Fruit fly (Drosophila melanogaster) whole organism, prepupa: ENCODE data around the gene CG13659.

Experiments used
- CG10631 ChIP-seq: fragments of 200-800 bp; sonication (Bioruptor generic); optimal IDR thresholded peaks from 2 replicates; lab custom pipeline; 2016; ENCODE audit warnings: missing biosample characterization, missing genetic modification characterization
- CG11294 ChIP-seq: fragments of 200-800 bp; sonication (Bioruptor generic); IDR thresholded peaks from 2 replicates; pipeline ENCODE4 v1.3.6; 2022; ENCODE audit warnings: missing biosample characterization, missing genetic modification characterization
- CG11762 ChIP-seq: fragments of 200-800 bp; sonication (Bioruptor generic); optimal IDR thresholded peaks from 3 replicates; lab custom pipeline; 2016; ENCODE audit warnings: missing biosample characterization, missing genetic modification characterization; ENCODE audit not compliant: insufficient read depth
- CG11902 ChIP-seq: fragments of 200-800 bp; sonication (Bioruptor generic); optimal IDR thresholded peaks from 3 replicates; lab custom pipeline; 2016; ENCODE audit warnings: missing biosample characterization, missing genetic modification characterization
- CG15336 ChIP-seq: fragments of 200-800 bp; sonication (Bioruptor generic); IDR thresholded peaks from 2 replicates; pipeline ENCODE4 v1.3.6; 2022; ENCODE audit warnings: missing biosample characterization, missing genetic modification characterization
- CG1621 ChIP-seq: fragments of 200-800 bp; sonication (Bioruptor generic); optimal IDR thresholded peaks from 3 replicates; lab custom pipeline; 2018; ENCODE audit warnings: missing biosample characterization, mild to moderate bottlenecking, missing genetic modification characterization
- CG16779 ChIP-seq: fragments of 200-800 bp; sonication (Bioruptor generic); optimal IDR thresholded peaks from 3 replicates; lab custom pipeline; 2017; ENCODE audit warnings: missing biosample characterization, mild to moderate bottlenecking, missing genetic modification characterization
- CG3032 ChIP-seq: fragments of 200-800 bp; optimal IDR thresholded peaks from 2 replicates; lab custom pipeline; 2019; ENCODE audit warnings: missing biosample characterization, mild to moderate bottlenecking, missing genetic modification characterization, moderate library complexity
- CG31627 ChIP-seq: fragments of 200-800 bp; sonication (Bioruptor generic); optimal IDR thresholded peaks from 3 replicates; lab custom pipeline; 2016; ENCODE audit warnings: missing biosample characterization, missing genetic modification characterization
- CG32006 ChIP-seq: fragments of 200-800 bp; sonication (Bioruptor generic); optimal IDR thresholded peaks from 3 replicates; lab custom pipeline; 2017; ENCODE audit warnings: missing biosample characterization, mild to moderate bottlenecking, missing genetic modification characterization
- CG34406 ChIP-seq: fragments of 200-800 bp; sonication (Bioruptor generic); optimal IDR thresholded peaks from 3 replicates; lab custom pipeline; 2016; ENCODE audit warnings: missing biosample characterization, missing genetic modification characterization
- CG3919 ChIP-seq: fragments of 200-800 bp; sonication (Bioruptor generic); optimal IDR thresholded peaks from 3 replicates; lab custom pipeline; 2016; ENCODE audit warnings: missing biosample characterization, missing genetic modification characterization
- CG4318 ChIP-seq: fragments of 200-800 bp; sonication (Bioruptor generic); optimal IDR thresholded peaks from 3 replicates; lab custom pipeline; 2017; ENCODE audit warnings: missing biosample characterization, mild to moderate bottlenecking, missing genetic modification characterization
- CG6163 ChIP-seq: fragments of 200-800 bp; sonication (Bioruptor generic); IDR thresholded peaks from 3 replicates; pipeline ENCODE4 v1.3.6; 2022; ENCODE audit warnings: missing biosample characterization, missing genetic modification characterization
- CG6276 ChIP-seq: fragments of 200-800 bp; sonication (Bioruptor generic); optimal IDR thresholded peaks from 2 replicates; lab custom pipeline; 2017; ENCODE audit warnings: missing biosample characterization, mild to moderate bottlenecking, missing genetic modification characterization
- CG6808 ChIP-seq: fragments of 200-800 bp; sonication (Bioruptor generic); optimal IDR thresholded peaks from 3 replicates; lab custom pipeline; 2017; ENCODE audit warnings: missing biosample characterization, missing genetic modification characterization, mild to moderate bottlenecking, moderate library complexity, missing genetic modification reagents
- CG7368 ChIP-seq: fragments of 200-800 bp; sonication (Bioruptor generic); optimal IDR thresholded peaks from 3 replicates; lab custom pipeline; 2016; ENCODE audit warnings: missing biosample characterization, missing genetic modification characterization
- CG8119 ChIP-seq: fragments of 200-800 bp; sonication (Bioruptor generic); IDR thresholded peaks from 3 replicates; pipeline ENCODE4 v1.3.6; 2022; ENCODE audit warnings: missing biosample characterization, missing genetic modification characterization
- CG8319 ChIP-seq: fragments of 200-800 bp; sonication (Bioruptor generic); optimal IDR thresholded peaks from 3 replicates; lab custom pipeline; 2016; ENCODE audit warnings: missing biosample characterization, missing genetic modification characterization
- CG8632 ChIP-seq: fragments of 200-800 bp; sonication (Bioruptor generic); optimal IDR thresholded peaks from 3 replicates; lab custom pipeline; 2016; ENCODE audit warnings: missing biosample characterization, missing genetic modification characterization
- CG9139 ChIP-seq: fragments of 200-800 bp; sonication (Bioruptor generic); optimal IDR thresholded peaks from 3 replicates; lab custom pipeline; 2017; ENCODE audit warnings: missing biosample characterization, mild to moderate bottlenecking, missing genetic modification characterization
- Eip78C ChIP-seq: fragments of 200-800 bp; sonication (Bioruptor generic); peaks from one replicate; lab custom pipeline; 2016; ENCODE audit warnings: missing biosample characterization, missing genetic modification characterization
- Eip93F ChIP-seq: fragments of 200-800 bp; sonication (Bioruptor generic); optimal IDR thresholded peaks from 2 replicates; lab custom pipeline; 2016; ENCODE audit warnings: missing biosample characterization, mild to moderate bottlenecking, missing genetic modification characterization
- Ets21C ChIP-seq: fragments of 200-800 bp; sonication (Bioruptor generic); optimal IDR thresholded peaks from 3 replicates; lab custom pipeline; 2016; ENCODE audit warnings: missing biosample characterization, missing genetic modification characterization
- Gug ChIP-seq: fragments of 200-800 bp; sonication (Bioruptor generic); IDR thresholded peaks from 2 replicates; pipeline ENCODE4 v1.3.6; 2022; ENCODE audit warnings: missing biosample characterization, missing genetic modification characterization
- Hr38 ChIP-seq: sonication (Bioruptor generic); optimal IDR thresholded peaks from 2 replicates; lab custom pipeline; 2016; ENCODE audit warnings: missing biosample characterization, missing genetic modification characterization
- Lpt ChIP-seq: fragments of 200-800 bp; sonication (Bioruptor generic); optimal IDR thresholded peaks from 3 replicates; lab custom pipeline; 2016; ENCODE audit warnings: missing biosample characterization, missing genetic modification characterization
- Met ChIP-seq: fragments of 200-800 bp; sonication (Bioruptor generic); optimal IDR thresholded peaks from 3 replicates; lab custom pipeline; 2016; ENCODE audit warnings: missing biosample characterization, missing genetic modification characterization
- OdsH ChIP-seq: fragments of 200-800 bp; sonication (Bioruptor generic); optimal IDR thresholded peaks from 3 replicates; lab custom pipeline; 2016; ENCODE audit warnings: missing biosample characterization, missing genetic modification characterization
- Smox ChIP-seq: fragments of 200-800 bp; sonication (Bioruptor generic); optimal IDR thresholded peaks from 3 replicates; lab custom pipeline; 2016; ENCODE audit warnings: missing biosample characterization, missing genetic modification characterization
- Sox102F ChIP-seq: fragments of 200-800 bp; sonication (Bioruptor generic); optimal IDR thresholded peaks from 2 replicates; lab custom pipeline; 2016; ENCODE audit warnings: missing biosample characterization, mild to moderate bottlenecking, missing genetic modification characterization
- Sox14 ChIP-seq: fragments of 200-800 bp; sonication (Bioruptor generic); optimal IDR thresholded peaks from 3 replicates; lab custom pipeline; 2016; ENCODE audit warnings: missing biosample characterization, missing genetic modification characterization
- Sox15 ChIP-seq: fragments of 200-800 bp; sonication (Bioruptor generic); optimal IDR thresholded peaks from 3 replicates; lab custom pipeline; 2016; ENCODE audit warnings: missing biosample characterization, missing genetic modification characterization
- achi ChIP-seq: fragments of 200-800 bp; sonication (Bioruptor generic); optimal IDR thresholded peaks from 3 replicates; lab custom pipeline; 2016; ENCODE audit warnings: missing biosample characterization, missing genetic modification characterization
- acj6 ChIP-seq: fragments of 200-800 bp; sonication (Bioruptor generic); optimal IDR thresholded peaks from 3 replicates; lab custom pipeline; 2016; ENCODE audit warnings: missing biosample characterization, missing genetic modification characterization
- cyc ChIP-seq: fragments of 200-800 bp; sonication (Bioruptor generic); optimal IDR thresholded peaks from 3 replicates; lab custom pipeline; 2016; ENCODE audit warnings: missing biosample characterization, missing genetic modification characterization
- dsx ChIP-seq: fragments of 200-800 bp; optimal IDR thresholded peaks from 3 replicates; lab custom pipeline; 2019; ENCODE audit warnings: missing biosample characterization, mild to moderate bottlenecking, missing genetic modification characterization, moderate library complexity; ENCODE audit not compliant: poor library complexity, severe bottlenecking
- eg ChIP-seq: fragments of 200-800 bp; sonication (Bioruptor generic); IDR thresholded peaks from 3 replicates; pipeline ENCODE4 v1.3.6; 2022; ENCODE audit warnings: missing biosample characterization, missing genetic modification characterization
- esn ChIP-seq: fragments of 200-800 bp; sonication (Bioruptor generic); optimal IDR thresholded peaks from 2 replicates; lab custom pipeline; 2016; ENCODE audit warnings: missing biosample characterization, mild to moderate bottlenecking, missing genetic modification characterization, moderate library complexity
- fd59A ChIP-seq: fragments of 200-800 bp; sonication (Bioruptor generic); optimal IDR thresholded peaks from 2 replicates; lab custom pipeline; 2017; ENCODE audit warnings: missing biosample characterization, mild to moderate bottlenecking, missing genetic modification characterization, missing genetic modification reagents
- fd85E ChIP-seq: fragments of 200-800 bp; sonication (Bioruptor generic); optimal IDR thresholded peaks from 3 replicates; lab custom pipeline; 2016; ENCODE audit warnings: missing biosample characterization, missing genetic modification characterization
- lz ChIP-seq: fragments of 200-800 bp; sonication (Bioruptor generic); optimal IDR thresholded peaks from 3 replicates; lab custom pipeline; 2016; ENCODE audit warnings: missing biosample characterization, missing genetic modification characterization
- net ChIP-seq: fragments of 200-800 bp; sonication (Bioruptor generic); optimal IDR thresholded peaks from 3 replicates; lab custom pipeline; 2016; ENCODE audit warnings: missing biosample characterization, missing genetic modification characterization
- pdm3 ChIP-seq: fragments of 200-800 bp; sonication (Bioruptor generic); optimal IDR thresholded peaks from 3 replicates; lab custom pipeline; 2016; ENCODE audit warnings: missing biosample characterization, missing genetic modification characterization
- spab ChIP-seq: fragments of 200-800 bp; sonication (Bioruptor generic); optimal IDR thresholded peaks from 2 replicates; lab custom pipeline; 2017; ENCODE audit warnings: missing biosample characterization, mild to moderate bottlenecking, missing genetic modification characterization, missing genetic modification reagents
- ss ChIP-seq, 2 experiments: fragments of 200-800 bp; sonication (Bioruptor generic); optimal IDR thresholded peaks; 2 replicates in 1 of 2; 3 replicates in 1 of 2; lab custom pipeline; 2017 to 2018; ENCODE audit warnings: mild to moderate bottlenecking in 2 of 2, missing biosample characterization in 2 of 2, missing genetic modification characterization in 2 of 2, moderate library complexity in 1 of 2
- svp ChIP-seq: fragments of 200-800 bp; sonication (Bioruptor generic); peaks from one replicate; lab custom pipeline; 2016; ENCODE audit warnings: missing biosample characterization, missing genetic modification characterization
- topi ChIP-seq: fragments of 200-800 bp; sonication (Bioruptor generic); optimal IDR thresholded peaks from 3 replicates; lab custom pipeline; 2016; ENCODE audit warnings: missing biosample characterization, missing genetic modification characterization
- vri ChIP-seq: fragments of 200-800 bp; sonication (Bioruptor generic); optimal IDR thresholded peaks from 3 replicates; lab custom pipeline; 2016; ENCODE audit warnings: missing biosample characterization, mild to moderate bottlenecking, missing genetic modification characterization

Gene CG13659

dm6 chr3R:25300575-25300974, at the start of gene CG13659:
TSS of gene CG13659 (plus strand) at chr3R:25300891.
- TF ChIP-seq vri (GFP tag; lab: Kevin White, UChicago) (peak; percentile 3), pdm3 (GFP tag; lab: Kevin White, UChicago) (no peak)

dm6 chr3R:25258628-25259240, 42.0 kb upstream of the CG13659 start, which contains the start of gene CG11857:
TSS of gene CG11857 (plus strand) at chr3R:25258898.
- TF ChIP-seq CG8119 (peak; percentile 90), CG34406 (GFP tag; lab: Kevin White, UChicago) (peak; percentile 92), Sox14 (GFP tag; lab: Kevin White, UChicago) (peak; percentile 97), Gug (peak; percentile 98), achi (peak; percentile 97), Met (peak; percentile 97), CG11902 (peak; percentile 96), svp (GFP tag; lab: Kevin White, UChicago) (peak; percentile 99), Smox (GFP tag; lab: Kevin White, UChicago) (peak; percentile 97), Sox102F (GFP tag; lab: Kevin White, UChicago) (no peak), dsx (GFP tag; lab: Kevin White, UChicago) (peak; percentile 91), CG3032 (peak; percentile 98), acj6 (GFP tag; lab: Kevin White, UChicago) (peak; percentile 97), CG16779 (tag; lab: Kevin White, UChicago) (no peak), CG15336 (peak; percentile 93), net (GFP tag; lab: Kevin White, UChicago) (peak; percentile 94), CG6276 (GFP tag; lab: Kevin White, UChicago) (no peak), CG32006 (GFP tag; lab: Kevin White, UChicago) (peak; percentile 96), vri (GFP tag; lab: Kevin White, UChicago) (peak; percentile 94), CG7368 (GFP tag; lab: Kevin White, UChicago) (peak; percentile 93), Ets21C (GFP tag; lab: Kevin White, UChicago) (peak; percentile 97), OdsH (peak; percentile 97), pdm3 (GFP tag; lab: Kevin White, UChicago) (peak; percentile 97), CG10631 (peak; percentile 98), topi (peak; percentile 97), Sox15 (GFP tag; lab: Kevin White, UChicago) (peak; percentile 96), CG1621 (peak; percentile 93), spab (no peak), Eip78C (GFP tag; lab: Kevin White, UChicago) (peak; percentile 98), CG31627 (GFP tag; lab: Kevin White, UChicago) (peak; percentile 98), CG8319 (GFP tag; lab: Kevin White, UChicago) (peak; percentile 93), CG11762 (GFP tag; lab: Kevin White, UChicago) (peak; percentile 90), Hr38 (GFP tag; lab: Kevin White, UChicago) (peak; percentile 82), CG4318 (GFP tag; lab: Kevin White, UChicago) (no peak), CG3919 (GFP tag; lab: Kevin White, UChicago) (peak; percentile 96), lz (GFP tag; lab: Kevin White, UChicago) (peak; percentile 98), Eip93F (GFP tag; lab: Kevin White, UChicago) (peak; percentile 89), CG8632 (GFP tag; lab: Kevin White, UChicago) (peak; percentile 92), eg (GFP tag; lab: Robert Waterston, UW) (peak; percentile 98), ss (GFP tag; optimal IDR thresholded peaks at IDR 0.05; lab: Kevin White, UChicago) (peak in 1 of 2 experiments; percentile 91), fd59A (GFP tag; lab: Kevin White, UChicago) (peak; percentile 91), fd85E (GFP tag; lab: Kevin White, UChicago) (no peak), cyc (GFP tag; lab: Kevin White, UChicago) (peak; percentile 97), esn (GFP tag; lab: Kevin White, UChicago) (peak; percentile 98), CG9139 (GFP tag; lab: Kevin White, UChicago) (no peak), CG11294 (peak; percentile 97), CG6808 (GFP tag; lab: Kevin White, UChicago) (no peak), CG6163 (GFP tag; lab: Robert Waterston, UW) (peak; percentile 98), Lpt (GFP tag; lab: Kevin White, UChicago) (peak; percentile 89)
